Fruit fly (Drosophila melanogaster) whole organism, embryonic: ENCODE data around the gene trx.

Experiments used
- ATbp ChIP-seq: fragments of 200-800 bp; sonication (Bioruptor generic); optimal IDR thresholded peaks from 2 replicates; lab custom pipeline; 2017; ENCODE audit warnings: missing biosample characterization, mild to moderate bottlenecking, missing genetic modification characterization, missing genetic modification reagents
- Ada2b ChIP-seq: fragments of 200-800 bp; sonication (Bioruptor generic); IDR thresholded peaks from 2 replicates; pipeline ENCODE4 v1.3.6; 2022; ENCODE audit warnings: missing biosample characterization, missing genetic modification characterization
- Antp ChIP-seq: fragments of 200-800 bp; sonication (Bioruptor generic); optimal IDR thresholded peaks from 3 replicates; lab custom pipeline; 2016; ENCODE audit warnings: missing biosample characterization, missing genetic modification characterization
- BEAF-32 ChIP-seq: fragments of 200-800 bp; sonication (Bioruptor generic); optimal IDR thresholded peaks from 3 replicates; lab custom pipeline; 2017; ENCODE audit warnings: missing biosample characterization, missing genetic modification characterization, mild to moderate bottlenecking, moderate library complexity, missing genetic modification reagents
- BtbVII ChIP-seq: fragments of 200-800 bp; sonication (Bioruptor generic); optimal IDR thresholded peaks from 3 replicates; lab custom pipeline; 2017; ENCODE audit warnings: missing biosample characterization, mild to moderate bottlenecking, missing genetic modification characterization
- C15 ChIP-seq: fragments of 200-800 bp; sonication (Bioruptor generic); IDR thresholded peaks from 3 replicates; pipeline ENCODE4 v1.3.6; 2022; ENCODE audit warnings: missing biosample characterization, missing genetic modification characterization
- CG10274 ChIP-seq: fragments of 200-800 bp; sonication (Bioruptor generic); optimal IDR thresholded peaks from 3 replicates; lab custom pipeline; 2017; ENCODE audit warnings: missing biosample characterization, mild to moderate bottlenecking, missing genetic modification characterization
- CG10462 ChIP-seq: fragments of 200-800 bp; sonication (Bioruptor generic); optimal IDR thresholded peaks from 2 replicates; lab custom pipeline; 2016; ENCODE audit warnings: missing biosample characterization, missing genetic modification characterization
- CG11398 ChIP-seq: fragments of 200-800 bp; sonication (Bioruptor generic); optimal IDR thresholded peaks from 2 replicates; lab custom pipeline; 2016; ENCODE audit warnings: missing biosample characterization, missing genetic modification characterization
- CG13296 ChIP-seq: fragments of 200-800 bp; sonication (Bioruptor generic); optimal IDR thresholded peaks from 3 replicates; lab custom pipeline; 2018; ENCODE audit warnings: missing biosample characterization, mild to moderate bottlenecking, missing genetic modification characterization
- CG13624 ChIP-seq: fragments of 200-800 bp; sonication (Bioruptor generic); optimal IDR thresholded peaks from 2 replicates; lab custom pipeline; 2016; ENCODE audit warnings: missing biosample characterization, missing genetic modification characterization
- CG14441 ChIP-seq: fragments of 200-800 bp; sonication (Bioruptor generic); IDR thresholded peaks from 2 replicates; pipeline ENCODE4 v1.3.6; 2022; ENCODE audit warnings: missing biosample characterization, missing genetic modification characterization
- CG15011 ChIP-seq: fragments of 200-800 bp; sonication (Bioruptor generic); optimal IDR thresholded peaks from 3 replicates; lab custom pipeline; 2018; ENCODE audit warnings: missing biosample characterization, mild to moderate bottlenecking, missing genetic modification characterization
- CG1602 ChIP-seq: fragments of 200-800 bp; sonication (Bioruptor generic); optimal IDR thresholded peaks from 3 replicates; lab custom pipeline; 2016; ENCODE audit warnings: missing biosample characterization, missing genetic modification characterization
- CG16779 ChIP-seq: fragments of 200-800 bp; sonication (Bioruptor generic); IDR thresholded peaks from 2 replicates; pipeline ENCODE4 v1.3.6; 2022; ENCODE audit warnings: missing biosample characterization, missing genetic modification characterization
- CG2199 ChIP-seq: fragments of 200-800 bp; sonication (Bioruptor generic); IDR thresholded peaks from 3 replicates; pipeline ENCODE4 v1.3.6; 2022; ENCODE audit warnings: missing biosample characterization, missing genetic modification characterization
- CG31365 ChIP-seq: fragments of 200-800 bp; sonication (Bioruptor generic); optimal IDR thresholded peaks from 2 replicates; lab custom pipeline; 2018; ENCODE audit warnings: missing biosample characterization, mild to moderate bottlenecking, missing genetic modification characterization
- CG32767 ChIP-seq: fragments of 200-800 bp; sonication (Bioruptor generic); IDR thresholded peaks from 2 replicates; pipeline ENCODE4 v1.3.6; 2022; ENCODE audit warnings: missing biosample characterization, missing genetic modification characterization
- CG32772 ChIP-seq: fragments of 200-800 bp; sonication (Bioruptor generic); IDR thresholded peaks from 2 replicates; pipeline ENCODE4 v1.3.6; 2022; ENCODE audit warnings: missing biosample characterization, missing genetic modification characterization
- CG5953 ChIP-seq: fragments of 200-800 bp; sonication (Bioruptor generic); IDR thresholded peaks from 2 replicates; pipeline ENCODE4 v1.3.6; 2022; ENCODE audit warnings: missing biosample characterization, missing genetic modification characterization
- CG6654 ChIP-seq: fragments of 200-800 bp; sonication (Bioruptor generic); optimal IDR thresholded peaks from 2 replicates; lab custom pipeline; 2017; ENCODE audit warnings: missing biosample characterization, mild to moderate bottlenecking, missing genetic modification characterization
- CG7271 ChIP-seq: fragments of 200-800 bp; sonication (Bioruptor generic); optimal IDR thresholded peaks from 2 replicates; lab custom pipeline; 2018; ENCODE audit warnings: missing biosample characterization, mild to moderate bottlenecking, missing genetic modification characterization, moderate library complexity
- CG8388 ChIP-seq: fragments of 200-800 bp; sonication (Bioruptor generic); optimal IDR thresholded peaks from 2 replicates; lab custom pipeline; 2019; ENCODE audit warnings: missing biosample characterization, mild to moderate bottlenecking, missing genetic modification characterization, moderate library complexity
- CG8944 ChIP-seq: fragments of 200-800 bp; sonication (Bioruptor generic); optimal IDR thresholded peaks from 3 replicates; lab custom pipeline; 2016; ENCODE audit warnings: missing biosample characterization, missing genetic modification characterization
- CG9215 ChIP-seq: fragments of 200-800 bp; sonication (Bioruptor generic); IDR thresholded peaks from 2 replicates; pipeline ENCODE4 v1.3.6; 2022; ENCODE audit warnings: missing biosample characterization, missing genetic modification characterization
- Dip2 ChIP-seq: fragments of 200-800 bp; sonication (Bioruptor generic); IDR thresholded peaks from 2 replicates; pipeline ENCODE4 v1.3.6; 2022; ENCODE audit warnings: missing biosample characterization, missing genetic modification characterization
- Dp ChIP-seq: fragments of 200-800 bp; sonication (Bioruptor generic); optimal IDR thresholded peaks from 2 replicates; lab custom pipeline; 2018; ENCODE audit warnings: missing biosample characterization, mild to moderate bottlenecking, missing genetic modification characterization, moderate library complexity
- Ets97D ChIP-seq: fragments of 200-800 bp; sonication (Bioruptor generic); optimal IDR thresholded peaks from 3 replicates; lab custom pipeline; 2016; ENCODE audit warnings: missing biosample characterization, missing genetic modification characterization
- Gug ChIP-seq: fragments of 200-800 bp; sonication (Bioruptor generic); IDR thresholded peaks from 4 replicates; pipeline ENCODE4 v1.3.6; 2022; ENCODE audit warnings: missing biosample characterization, missing genetic modification characterization
- Hmx ChIP-seq: fragments of 200-800 bp; sonication (Bioruptor generic); optimal IDR thresholded peaks from 2 replicates; lab custom pipeline; 2016; ENCODE audit warnings: missing biosample characterization, missing genetic modification characterization
- Mrtf ChIP-seq: fragments of 200-800 bp; sonication (Bioruptor generic); IDR thresholded peaks from 3 replicates; pipeline ENCODE4 v1.3.6; 2022; ENCODE audit warnings: missing biosample characterization, missing genetic modification characterization
- Poxn ChIP-seq: fragments of 200-800 bp; sonication (Bioruptor generic); IDR thresholded peaks from 2 replicates; pipeline ENCODE4 v1.3.6; 2022; ENCODE audit warnings: missing biosample characterization, missing genetic modification characterization
- Sry-β ChIP-seq: fragments of 200-800 bp; sonication (Bioruptor generic); optimal IDR thresholded peaks from 2 replicates; lab custom pipeline; 2018; ENCODE audit warnings: missing biosample characterization, mild to moderate bottlenecking, missing genetic modification characterization, moderate library complexity
- bigmax ChIP-seq: fragments of 200-800 bp; sonication (Bioruptor generic); optimal IDR thresholded peaks from 2 replicates; lab custom pipeline; 2018; ENCODE audit warnings: missing biosample characterization, mild to moderate bottlenecking, missing genetic modification characterization
- bowl ChIP-seq: fragments of 200-800 bp; sonication (Bioruptor generic); IDR thresholded peaks from 2 replicates; pipeline ENCODE4 v1.3.6; 2022; ENCODE audit warnings: missing biosample characterization, missing genetic modification characterization
- chif ChIP-seq, 2 experiments: fragments of 200-800 bp; sonication (Bioruptor generic); optimal IDR thresholded peaks; 3 replicates each; lab custom pipeline; 2016; ENCODE audit warnings: missing biosample characterization in 2 of 2, missing genetic modification characterization in 2 of 2
- dati ChIP-seq: fragments of 200-800 bp; sonication (Bioruptor generic); IDR thresholded peaks from 2 replicates; pipeline ENCODE4 v1.3.6; 2022; ENCODE audit warnings: missing biosample characterization, missing genetic modification characterization
- fd64A ChIP-seq: fragments of 200-800 bp; sonication (Bioruptor generic); optimal IDR thresholded peaks from 3 replicates; lab custom pipeline; 2018; ENCODE audit warnings: missing biosample characterization, mild to moderate bottlenecking, missing genetic modification characterization
- gem ChIP-seq: fragments of 200-800 bp; sonication (Bioruptor generic); optimal IDR thresholded peaks from 2 replicates; lab custom pipeline; 2019; ENCODE audit warnings: missing biosample characterization, mild to moderate bottlenecking, missing genetic modification characterization, moderate library complexity
- grau ChIP-seq: fragments of 200-800 bp; optimal IDR thresholded peaks from 3 replicates; lab custom pipeline; 2019; ENCODE audit warnings: missing biosample characterization, mild to moderate bottlenecking, missing genetic modification characterization, moderate library complexity
- jumu ChIP-seq: fragments of 200-800 bp; sonication (Bioruptor generic); optimal IDR thresholded peaks from 3 replicates; lab custom pipeline; 2016; ENCODE audit warnings: missing biosample characterization, missing genetic modification characterization
- klu ChIP-seq: fragments of 200-800 bp; sonication (Bioruptor generic); IDR thresholded peaks from 2 replicates; pipeline ENCODE4 v1.3.6; 2022; ENCODE audit warnings: missing biosample characterization, missing genetic modification characterization
- lab ChIP-seq: fragments of 200-800 bp; sonication (Bioruptor generic); optimal IDR thresholded peaks from 3 replicates; lab custom pipeline; 2017; ENCODE audit warnings: missing biosample characterization, missing genetic modification characterization, mild to moderate bottlenecking, moderate library complexity, missing genetic modification reagents
- maf-S ChIP-seq: fragments of 200-800 bp; sonication (Bioruptor generic); optimal IDR thresholded peaks from 2 replicates; lab custom pipeline; 2016; ENCODE audit warnings: missing biosample characterization, missing genetic modification characterization
- odd ChIP-seq: fragments of 200-800 bp; sonication (Bioruptor generic); optimal IDR thresholded peaks from 2 replicates; lab custom pipeline; 2017; ENCODE audit warnings: missing biosample characterization, mild to moderate bottlenecking, missing genetic modification characterization
- ro ChIP-seq: fragments of 200-800 bp; sonication (Bioruptor generic); IDR thresholded peaks from 2 replicates; pipeline ENCODE4 v1.3.6; 2022; ENCODE audit warnings: missing biosample characterization, missing genetic modification characterization
- seq ChIP-seq: fragments of 200-800 bp; sonication (Bioruptor generic); IDR thresholded peaks from 2 replicates; pipeline ENCODE4 v1.3.6; 2022; ENCODE audit warnings: missing biosample characterization, missing genetic modification characterization
- slbo ChIP-seq: fragments of 200-800 bp; sonication (Bioruptor generic); IDR thresholded peaks from 2 replicates; pipeline ENCODE4 v1.3.6; 2022; ENCODE audit warnings: missing biosample characterization, missing genetic modification characterization
- so ChIP-seq: fragments of 200-800 bp; sonication (Bioruptor generic); IDR thresholded peaks from 3 replicates; pipeline ENCODE4 v1.3.6; 2022; ENCODE audit warnings: missing biosample characterization, missing genetic modification characterization
- ttk ChIP-seq: fragments of 200-800 bp; sonication (Bioruptor generic); IDR thresholded peaks from 2 replicates; pipeline ENCODE4 v2.1.2; 2022; ENCODE audit warnings: missing biosample characterization, missing genetic modification characterization

The trx gene

dm6 chr3R:14327472-14328104 is 40.9 kb upstream of the trx start, which contains the start of gene spn-B (continued):
- TF ChIP-seq Poxn, result no peak
- TF ChIP-seq BEAF-32 (GFP tag; lab: Kevin White, UChicago), result peak; percentile 48
- TF ChIP-seq BtbVII (GFP tag; lab: Kevin White, UChicago), result peak; percentile 78
- no peak for TF ChIP-seq CG31365 (tag; lab: Kevin White, UChicago)
- TF ChIP-seq CG13624 (GFP tag; lab: Kevin White, UChicago), result peak; percentile 78
- 0 out of 2 replicates have a peak, but pooled peaks have one; percentile 48 for TF ChIP-seq CG32772
- TF ChIP-seq slbo, result peak; percentile 70
- no peak for TF ChIP-seq CG2199 (GFP tag; lab: Robert Waterston, UW)
- TF ChIP-seq fd64A (GFP tag; lab: Kevin White, UChicago), result no peak
- peak; percentile 67 for TF ChIP-seq CG14441 (GFP tag; lab: Robert Waterston, UW)
- no peak for TF ChIP-seq ro (GFP tag; lab: Robert Waterston, UW)
- TF ChIP-seq CG16779 (GFP tag; lab: Robert Waterston, UW), result no peak
- TF ChIP-seq Ada2b, result peak; percentile 33; the same call in 1 of the 2 replicates
- TF ChIP-seq ATbp, result peak; percentile 67
- TF ChIP-seq seq (GFP tag; lab: Robert Waterston, UW), result peak; percentile 57; the same call in 1 of the 2 replicates
- TF ChIP-seq grau (tag; lab: Kevin White, UChicago), result peak; percentile 98
- peak; percentile 43 for TF ChIP-seq jumu (GFP tag; lab: Kevin White, UChicago)
- peak; percentile 70 for TF ChIP-seq odd
- TF ChIP-seq ttk (GFP tag; lab: Robert Waterston, UW), result 0 out of 2 replicates have a peak, but pooled peaks have one; percentile 28
- peak; percentile 82 for TF ChIP-seq lab (GFP tag; lab: Kevin White, UChicago)
- no peak for TF ChIP-seq bigmax (GFP tag; lab: Kevin White, UChicago)
- peak; percentile 82 for TF ChIP-seq CG13296 (GFP tag; lab: Kevin White, UChicago)
- TF ChIP-seq CG1602 (GFP tag; lab: Kevin White, UChicago), result peak; percentile 54
- peak; percentile 56; the same call in 1 of the 2 replicates for TF ChIP-seq CG5953 (GFP tag; lab: Robert Waterston, UW)
- peak; percentile 69 for TF ChIP-seq CG10462
- peak; percentile 46 to 72 for TF ChIP-seq chif (GFP tag; optimal IDR thresholded peaks at IDR 0.05; lab: Kevin White, UChicago)
- peak; percentile 30 for TF ChIP-seq CG6654
- no peak for TF ChIP-seq CG11398
- TF ChIP-seq CG9215, result peak; percentile 42; the same call in 1 of the 2 replicates
- no peak for TF ChIP-seq Antp
- TF ChIP-seq dati (GFP tag; lab: Robert Waterston, UW), result no peak
- no peak for TF ChIP-seq CG8944
- TF ChIP-seq CG10274, result peak; percentile 36
- TF ChIP-seq Gug (GFP tag; lab: Robert Waterston, UW), result peak; percentile 40; the same call in 2 of the 4 replicates
- TF ChIP-seq Dip2 (GFP tag; lab: Robert Waterston, UW), result no peak
- TF ChIP-seq klu (GFP tag; lab: Robert Waterston, UW), result 0 out of 2 replicates have a peak, but pooled peaks have one; percentile 11
- TF ChIP-seq CG15011 (GFP tag; lab: Kevin White, UChicago), result peak; percentile 67
- peak; percentile 58 for TF ChIP-seq CG32767 (GFP tag; lab: Robert Waterston, UW)
- no peak for TF ChIP-seq Sry-β
- no peak for TF ChIP-seq C15 (GFP tag; lab: Robert Waterston, UW)
- 0 out of 3 replicates have a peak, but pooled peaks have one; percentile 17 for TF ChIP-seq so
- TF ChIP-seq CG7271 (tag; lab: Kevin White, UChicago), result no peak
- TF ChIP-seq maf-S, result peak; percentile 31
- TF ChIP-seq Ets97D (GFP tag; lab: Kevin White, UChicago), result no peak
- peak; percentile 87 for TF ChIP-seq gem (tag; lab: Kevin White, UChicago)
- peak; percentile 50 for TF ChIP-seq Dp (GFP tag; lab: Kevin White, UChicago)
- TF ChIP-seq Hmx (GFP tag; lab: Kevin White, UChicago), result peak; percentile 59
- peak; percentile 13; the same call in 1 of the 3 replicates for TF ChIP-seq Mrtf (GFP tag; lab: Robert Waterston, UW)
- TF ChIP-seq bowl (GFP tag; lab: Robert Waterston, UW), result 0 out of 2 replicates have a peak, but pooled peaks have one; percentile 38
- peak; percentile 81 for TF ChIP-seq CG8388 (GFP tag; lab: Kevin White, UChicago)
